Fruit fly (Drosophila melanogaster) whole organism, wandering third instar larva: Measurements from ENCODE around the gene Osi4.

ENCODE experiments used
- Abd-B ChIP-seq: fragments of >200 bp; optimal IDR thresholded peaks from 2 replicates; lab custom pipeline; 2017; ENCODE audit warnings: missing biosample characterization, missing genetic modification characterization
- CG32264 ChIP-seq: fragments of 200-800 bp; sonication (Bioruptor generic); optimal IDR thresholded peaks from 2 replicates; lab custom pipeline; 2016; ENCODE audit warnings: missing biosample characterization, missing genetic modification characterization
- CG9705 ChIP-seq: fragments of 200-800 bp; sonication (Bioruptor generic); optimal IDR thresholded peaks from 2 replicates; lab custom pipeline; 2018; ENCODE audit warnings: missing biosample characterization, mild to moderate bottlenecking, missing genetic modification characterization
- CrebA ChIP-seq: fragments of 200-800 bp; sonication (Bioruptor generic); optimal IDR thresholded peaks from 2 replicates; lab custom pipeline; 2016; ENCODE audit warnings: missing biosample characterization, mild to moderate bottlenecking, missing genetic modification characterization, borderline replicate concordance
- Dfd ChIP-seq: fragments of >200 bp; optimal IDR thresholded peaks from 2 replicates; lab custom pipeline; 2017; ENCODE audit warnings: missing biosample characterization, missing genetic modification characterization
- Dif ChIP-seq: fragments of 200-275, 200-300 bp; sonication (Bioruptor generic); optimal IDR thresholded peaks from 2 replicates; lab custom pipeline; 2018; ENCODE audit warnings: missing biosample characterization, missing genetic modification characterization; ENCODE audit not compliant: partially characterized antibody
- GATAd ChIP-seq: sonication (Bioruptor generic); optimal IDR thresholded peaks from 2 replicates; lab custom pipeline; 2016; ENCODE audit warnings: missing biosample characterization, missing genetic modification characterization
- HLH106 ChIP-seq: fragments of 200-800 bp; optimal IDR thresholded peaks from 3 replicates; lab custom pipeline; 2019; ENCODE audit warnings: missing biosample characterization, mild to moderate bottlenecking, missing genetic modification characterization, moderate library complexity
- Hnf4 ChIP-seq: fragments of 200-800 bp; sonication (Bioruptor generic); optimal IDR thresholded peaks from 2 replicates; lab custom pipeline; 2016; ENCODE audit warnings: missing biosample characterization, mild to moderate bottlenecking, missing genetic modification characterization
- Hr78 ChIP-seq: fragments of >200 bp; optimal IDR thresholded peaks from 2 replicates; lab custom pipeline; 2017; ENCODE audit warnings: missing biosample characterization, missing genetic modification characterization
- Hr83 ChIP-seq: fragments of 200-300 bp; sonication (Bioruptor generic); optimal IDR thresholded peaks from 2 replicates; lab custom pipeline; 2016; ENCODE audit warnings: missing biosample characterization, mild to moderate bottlenecking, missing genetic modification characterization, moderate library complexity; ENCODE audit not compliant: poor library complexity, severe bottlenecking
- Jra ChIP-seq: sonication (Bioruptor generic); optimal IDR thresholded peaks from 2 replicates; lab custom pipeline; 2016; ENCODE audit warnings: missing biosample characterization, missing genetic modification characterization
- Mio ChIP-seq: sonication (Bioruptor generic); optimal IDR thresholded peaks from 2 replicates; lab custom pipeline; 2016; ENCODE audit warnings: missing biosample characterization, missing genetic modification characterization
- Myc ChIP-seq: fragments of >200 bp; optimal IDR thresholded peaks from 2 replicates; lab custom pipeline; 2017
- N ChIP-seq: fragments of >200 bp; optimal IDR thresholded peaks from 2 replicates; lab custom pipeline; 2018; ENCODE audit warnings: missing biosample characterization, missing external identifiers, missing genetic modification characterization
- OdsH ChIP-seq: fragments of 200-800 bp; sonication (Bioruptor generic); optimal IDR thresholded peaks from 2 replicates; lab custom pipeline; 2016; ENCODE audit warnings: missing biosample characterization, mild to moderate bottlenecking, missing genetic modification characterization
- Rel ChIP-seq, 2 experiments: fragments of 200-800 bp; sonication (Bioruptor generic) in 1 of 2; optimal IDR thresholded peaks; 2 replicates in 1 of 2; 3 replicates in 1 of 2; lab custom pipeline; 2016 to 2019; ENCODE audit warnings: mild to moderate bottlenecking in 2 of 2, missing biosample characterization in 2 of 2, missing genetic modification characterization in 2 of 2, moderate library complexity in 1 of 2
- Sp1 ChIP-seq: fragments of 200-800 bp; sonication (Bioruptor generic); optimal IDR thresholded peaks from 3 replicates; lab custom pipeline; 2019; ENCODE audit warnings: missing biosample characterization, mild to moderate bottlenecking, missing genetic modification characterization, moderate library complexity
- Vsx2 ChIP-seq: fragments of 200-300, 225-300 bp; sonication (Bioruptor generic); optimal IDR thresholded peaks from 2 replicates; lab custom pipeline; 2018; ENCODE audit warnings: missing biosample characterization, missing genetic modification characterization; ENCODE audit not compliant: partially characterized antibody
- br ChIP-seq: fragments of 200-800 bp; sonication (Bioruptor generic); optimal IDR thresholded peaks from 2 replicates; lab custom pipeline; 2016; ENCODE audit warnings: missing biosample characterization, missing genetic modification characterization
- brk ChIP-seq: fragments of 200-800 bp; sonication (Bioruptor generic); optimal IDR thresholded peaks from 2 replicates; lab custom pipeline; 2016; ENCODE audit warnings: missing biosample characterization, mild to moderate bottlenecking, missing genetic modification characterization
- dl ChIP-seq, 2 experiments: fragments of 175-275, 200-275 bp in 1 of 2; fragments of 200-275 bp in 1 of 2; sonication (Bioruptor generic); optimal IDR thresholded peaks; lab custom pipeline; 2018; ENCODE audit warnings: mild to moderate bottlenecking in 2 of 2, missing biosample characterization in 2 of 2, missing genetic modification characterization in 2 of 2, moderate library complexity in 2 of 2; ENCODE audit not compliant: partially characterized antibody in 2 of 2, insufficient read depth in 1 of 2
- dmrt93B ChIP-seq: fragments of 200-800 bp; sonication (Bioruptor generic); optimal IDR thresholded peaks from 2 replicates; lab custom pipeline; 2018; ENCODE audit warnings: missing biosample characterization, mild to moderate bottlenecking, missing genetic modification characterization
- dsf ChIP-seq: sonication (Bioruptor generic); optimal IDR thresholded peaks from 2 replicates; lab custom pipeline; 2016; ENCODE audit warnings: missing biosample characterization, missing genetic modification characterization, borderline replicate concordance
- ey ChIP-seq: fragments of 200-800 bp; sonication (Bioruptor generic); optimal IDR thresholded peaks from 2 replicates; lab custom pipeline; 2016; ENCODE audit warnings: missing biosample characterization, missing genetic modification characterization
- foxo ChIP-seq, 2 experiments: fragments of 200-800 bp; sonication (Bioruptor generic); optimal IDR thresholded peaks; 2 replicates in 1 of 2; 3 replicates in 1 of 2; lab custom pipeline; 2016 to 2017; ENCODE audit warnings: missing biosample characterization in 2 of 2, missing genetic modification characterization in 2 of 2
- fru ChIP-seq: fragments of 200-800 bp; sonication (Bioruptor generic); optimal IDR thresholded peaks from 3 replicates; lab custom pipeline; 2016; ENCODE audit warnings: missing biosample characterization, mild to moderate bottlenecking, missing genetic modification characterization
- h ChIP-seq: fragments of 200-800 bp; sonication (Bioruptor generic); optimal IDR thresholded peaks from 3 replicates; lab custom pipeline; 2016; ENCODE audit warnings: missing biosample characterization, mild to moderate bottlenecking, missing genetic modification characterization
- jim ChIP-seq: fragments of 175-275, 200-325 bp; sonication (Bioruptor generic); optimal IDR thresholded peaks from 2 replicates; lab custom pipeline; 2016; ENCODE audit warnings: missing biosample characterization, mild to moderate bottlenecking, missing genetic modification characterization
- lola ChIP-seq: fragments of >200 bp; optimal IDR thresholded peaks from 2 replicates; lab custom pipeline; 2017; ENCODE audit warnings: missing biosample characterization, missing genetic modification characterization
- pan ChIP-seq: fragments of >200 bp; optimal IDR thresholded peaks from 2 replicates; lab custom pipeline; 2017
- psq ChIP-seq: fragments of 200-800 bp; sonication (Bioruptor generic); optimal IDR thresholded peaks from 3 replicates; lab custom pipeline; 2017; ENCODE audit warnings: missing biosample characterization, mild to moderate bottlenecking, missing genetic modification characterization, moderate library complexity
- rgr ChIP-seq: fragments of 200-800 bp; sonication (Bioruptor generic); optimal IDR thresholded peaks from 3 replicates; lab custom pipeline; 2016; ENCODE audit warnings: missing biosample characterization, mild to moderate bottlenecking, missing genetic modification characterization
- sage ChIP-seq: fragments of 200-800 bp; sonication (Bioruptor generic); optimal IDR thresholded peaks from 2 replicates; lab custom pipeline; 2016; ENCODE audit warnings: missing biosample characterization, mild to moderate bottlenecking, missing genetic modification characterization
- sv ChIP-seq: fragments of 200-800 bp; sonication (Bioruptor generic); optimal IDR thresholded peaks from 3 replicates; lab custom pipeline; 2016; ENCODE audit warnings: missing biosample characterization, missing genetic modification characterization
- tai ChIP-seq: sonication (Bioruptor generic); optimal IDR thresholded peaks from 2 replicates; lab custom pipeline; 2016; ENCODE audit warnings: missing biosample characterization, missing genetic modification characterization
- usp ChIP-seq: fragments of >200 bp; optimal IDR thresholded peaks from 2 replicates; lab custom pipeline; 2017; ENCODE audit warnings: missing biosample characterization, missing genetic modification characterization
- woc ChIP-seq: sonication (Bioruptor generic); optimal IDR thresholded peaks from 2 replicates; lab custom pipeline; 2016; ENCODE audit warnings: missing biosample characterization, mild to moderate bottlenecking, missing genetic modification characterization

Osi4 gene

DNA sequence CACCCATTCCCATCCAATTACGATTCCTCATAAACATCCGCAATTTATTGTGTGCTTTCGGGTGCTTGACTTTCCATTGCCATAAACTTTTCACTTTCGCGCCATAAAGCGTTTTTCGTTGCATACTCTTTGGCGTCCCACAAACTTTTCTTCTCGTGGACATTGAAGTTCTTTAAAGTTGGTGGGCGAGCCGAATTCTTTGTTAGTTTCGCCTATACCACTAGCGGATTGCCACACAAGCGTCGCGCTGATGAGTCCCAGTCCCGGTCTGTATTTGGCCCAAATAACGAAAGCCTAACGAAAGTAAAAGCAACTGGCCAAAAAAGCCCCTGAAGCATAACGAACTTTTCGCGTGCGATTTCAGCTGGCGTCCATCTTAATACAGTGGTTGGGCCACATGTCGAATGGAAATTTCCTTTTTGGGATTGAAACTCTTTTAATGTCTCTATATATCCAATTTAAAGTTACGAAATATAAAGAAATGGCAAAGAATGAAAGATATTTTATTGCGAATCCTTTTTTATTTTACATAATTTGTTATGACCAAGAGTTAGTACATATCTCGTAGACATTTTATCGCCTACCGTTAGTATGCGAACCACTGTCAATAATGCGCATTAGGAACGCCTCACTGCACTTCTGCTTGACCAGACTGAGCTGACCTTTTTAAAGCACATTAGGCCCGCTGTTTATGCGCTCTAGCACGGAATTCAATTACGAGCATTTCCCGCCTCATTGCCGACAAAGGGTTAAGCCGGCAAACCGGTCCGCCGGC lies 11.1 kb downstream of the Osi4 start:
- TF ChIP-seq lola (GFP tag; lab: Kevin White, UChicago) (no peak), HLH106 (tag; lab: Kevin White, UChicago) (peak; percentile 17), Hnf4 (GFP tag; lab: Kevin White, UChicago) (no peak), h (GFP tag; lab: Kevin White, UChicago) (peak; percentile 19), pan (lab: Kevin White, UChicago) (no peak), Jra (no peak), dl (GFP tag; optimal IDR thresholded peaks at IDR 0.05; lab: Kevin White, UChicago; ENCODE audit: insufficient read depth in 1 of 2, partially characterized antibody in 2 of 2) (no peak), Rel (GFP tag; optimal IDR thresholded peaks at IDR 0.05; lab: Kevin White, UChicago) (no peak), Rel (tag; optimal IDR thresholded peaks at IDR 0.05; lab: Kevin White, UChicago) (no peak), dsf (no peak), br (GFP tag; lab: Kevin White, UChicago) (no peak), jim (GFP tag; lab: Kevin White, UChicago) (no peak), usp (GFP tag; lab: Kevin White, UChicago) (no peak), CG32264 (no peak), Vsx2 (GFP tag; lab: Kevin White, UChicago) (peak; percentile 24), brk (GFP tag; lab: Kevin White, UChicago) (no peak), Sp1 (GFP tag; lab: Kevin White, UChicago) (no peak), sv (GFP tag; lab: Kevin White, UChicago) (no peak), Dif (GFP tag; lab: Kevin White, UChicago) (no peak), Myc (peak; percentile 44), sage (GFP tag; lab: Kevin White, UChicago) (no peak), Hr78 (GFP tag; lab: Kevin White, UChicago) (no peak), fru (GFP tag; lab: Kevin White, UChicago) (peak; percentile 14), GATAd (no peak), woc (GFP tag; lab: Kevin White, UChicago) (peak; percentile 60), tai (GFP tag; lab: Kevin White, UChicago) (no peak), rgr (GFP tag; lab: Kevin White, UChicago) (peak; percentile 36), Abd-B (GFP tag; lab: Kevin White, UChicago) (no peak), foxo (GFP tag; optimal IDR thresholded peaks at IDR 0.05; lab: Kevin White, UChicago) (no peak), dmrt93B (GFP tag; lab: Kevin White, UChicago) (no peak), Hr83 (GFP tag; lab: Kevin White, UChicago) (no peak), CrebA (no peak), psq (GFP tag; lab: Kevin White, UChicago) (no peak), Dfd (GFP tag; lab: Kevin White, UChicago) (no peak), Mio (GFP tag; lab: Kevin White, UChicago) (no peak), OdsH (GFP tag; lab: Kevin White, UChicago) (no peak), CG9705 (GFP tag; lab: Kevin White, UChicago) (no peak), N (GFP tag; lab: Kevin White, UChicago) (peak; percentile 40), ey (GFP tag; lab: Kevin White, UChicago) (peak; percentile 37)

DNA sequence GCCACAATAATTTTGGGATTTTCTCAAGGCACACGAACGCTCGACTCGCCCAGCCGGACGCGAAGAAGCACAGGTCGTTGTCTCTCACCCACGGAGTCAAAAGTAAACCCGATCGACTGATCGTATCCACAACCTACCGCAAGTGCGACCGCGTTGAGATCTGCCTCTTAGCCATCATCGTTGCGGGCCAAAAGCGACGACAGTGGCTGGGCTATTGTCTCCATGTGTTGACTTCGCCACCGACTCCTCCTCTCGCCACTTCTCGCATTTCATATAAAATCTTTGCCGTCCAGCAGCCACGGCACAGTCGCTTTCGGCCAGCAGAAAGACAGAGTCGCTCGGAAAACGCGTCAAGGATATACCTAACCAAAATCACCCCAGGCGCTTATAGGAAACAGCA lies 12.5 kb downstream of the Osi4 start, which contains the start of gene Osi2:
Gene Osi2, plus strand, starts transcription at position 301 of the 400 bp plus-strand sequence.
- TF ChIP-seq Myc (no peak), dsf (no peak), psq (GFP tag; lab: Kevin White, UChicago) (no peak), Mio (GFP tag; lab: Kevin White, UChicago) (no peak), Sp1 (GFP tag; lab: Kevin White, UChicago) (no peak), pan (lab: Kevin White, UChicago) (no peak), N (GFP tag; lab: Kevin White, UChicago) (no peak), Abd-B (GFP tag; lab: Kevin White, UChicago) (no peak), rgr (GFP tag; lab: Kevin White, UChicago) (no peak)
